Worm (Caenorhabditis elegans) whole organism, L1 larva: Measurements from ENCODE around the gene srw-26.

Experiments used
- lin-39 ChIP-seq: fragments of 150-350 bp; optimal IDR thresholded peaks from 2 replicates; lab custom pipeline; 2014; ENCODE audit warnings: missing biosample characterization, missing genetic modification reagents, missing genetic modification characterization
- lsy-2 ChIP-seq, 2 experiments: fragments of 150-350 bp; optimal IDR thresholded peaks; 2 replicates each; lab custom pipeline; 2014; ENCODE audit warnings: missing biosample characterization in 2 of 2, missing genetic modification characterization in 2 of 2
- unc-62 ChIP-seq: fragments of 150-350 bp; optimal IDR thresholded peaks from 2 replicates; lab custom pipeline; 2014; ENCODE audit warnings: missing biosample characterization, missing genetic modification reagents, missing genetic modification characterization
- ztf-11 ChIP-seq, 2 experiments: sonication (generic microtip); optimal IDR thresholded peaks; 2 replicates each; lab custom pipeline; 2016 to 2017; ENCODE audit warnings: missing genetic modification characterization in 2 of 2, missing biosample characterization in 1 of 2, missing compliant biosample characterization in 1 of 2

- TF ChIP-seq lin-39 (tag; lab: Kevin White, UChicago) (no peak), lsy-2 (tag; optimal IDR thresholded peaks at IDR 0.05; lab: Kevin White, UChicago) (no peak), ztf-11 (tag; optimal IDR thresholded peaks at IDR 0.05; lab: Kevin White, UChicago) (no peak), unc-62 (no peak)
These were observed 35.3 kb upstream of the srw-26 start, which contains the start of gene sri-1 for ce11 chrV:15967542-15967941.
